Worm (Caenorhabditis elegans) whole organism, midembryonic: ENCODE measurements around the gene hot-9.

ENCODE experiments used
- T22C8.4 ChIP-seq: fragments of 200-800 bp; sonication (Bioruptor generic); IDR thresholded peaks from 2 replicates; pipeline ENCODE4 v1.3.6; 2022; ENCODE audit warnings: missing genetic modification characterization, missing compliant biosample characterization
- cog-1 ChIP-seq: sonication (generic microtip); optimal IDR thresholded peaks from 2 replicates; lab custom pipeline; 2016; ENCODE audit warnings: missing genetic modification characterization, missing compliant biosample characterization
- ref-1 ChIP-seq: fragments of 200-800 bp; sonication (Bioruptor generic); conservative IDR thresholded peaks from 2 replicates; pipeline ENCODE4 v1.3.6; 2022; ENCODE audit warnings: missing genetic modification reagents, missing genetic modification characterization, missing compliant biosample characterization
- tab-1 ChIP-seq: fragments of 200-800 bp; sonication (Bioruptor generic); IDR thresholded peaks from 2 replicates; pipeline ENCODE4 v1.3.6; 2022; ENCODE audit warnings: missing genetic modification characterization, missing compliant biosample characterization
- ztf-23 ChIP-seq: fragments of 200-800 bp; sonication (Bioruptor generic); IDR thresholded peaks from 2 replicates; pipeline ENCODE4 v1.3.6; 2022; ENCODE audit warnings: missing genetic modification reagents, missing genetic modification characterization, missing compliant biosample characterization
- ztf-29 ChIP-seq: fragments of 200-800 bp; sonication (Bioruptor generic); IDR thresholded peaks from 2 replicates; pipeline ENCODE4 v1.3.6; 2022; ENCODE audit warnings: missing genetic modification reagents, missing genetic modification characterization, missing compliant biosample characterization

ce11 chrIV:4993128-4993527, 52.2 kb downstream of the hot-9 start:
- no peak for TF ChIP-seq T22C8.4 (GFP tag; lab: Robert Waterston, UW)
- TF ChIP-seq ztf-23 (GFP tag; lab: Robert Waterston, UW): no peak
- no peak for TF ChIP-seq cog-1 (tag; lab: Kevin White, UChicago)
- TF ChIP-seq ref-1: no peak
- TF ChIP-seq tab-1 (GFP tag; lab: Robert Waterston, UW): no peak
- TF ChIP-seq ztf-29: no peak
